Worm (Caenorhabditis elegans): Measurements from ENCODE around the gene D2023.3.

Gene D2023.3

ce11 chrV:11779310-11779709 lies 32.5 kb downstream of the D2023.3 start:
- no peak for TF ChIP-seq ama-1 (optimal IDR thresholded peaks at IDR 0.05)
- no peak for TF ChIP-seq tbx-11 (GFP tag; IDR thresholded peaks at IDR 0.05)

DNA sequence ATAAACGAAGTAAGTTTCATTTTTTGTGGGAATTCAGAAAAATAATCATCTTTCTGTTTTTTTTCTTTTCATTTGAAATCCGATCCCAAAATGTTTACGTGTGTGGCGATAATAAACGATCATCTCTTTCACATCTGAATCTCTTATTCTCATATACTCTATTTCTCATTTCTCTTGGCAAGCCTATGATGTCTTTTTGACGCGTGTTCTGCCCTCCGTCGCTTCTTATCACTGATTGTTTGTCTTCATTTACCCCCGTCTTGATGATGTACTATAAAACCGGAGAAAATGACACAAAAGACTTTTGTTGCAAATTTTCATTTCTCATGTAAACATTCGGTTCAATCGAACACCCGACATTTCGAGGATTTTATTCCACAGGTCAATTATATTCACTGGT lies 34.0 kb downstream of the D2023.3 start:
- TF ChIP-seq tbx-37 (GFP tag; conservative IDR thresholded peaks at IDR 0.05) (no peak), ceh-13 (GFP tag; optimal IDR thresholded peaks at IDR 0.05) (no peak), sea-1 (GFP tag; conservative IDR thresholded peaks at IDR 0.05) (no peak), B0310.2 (tag; optimal IDR thresholded peaks at IDR 0.05) (no peak), aly-1 (tag; optimal IDR thresholded peaks at IDR 0.05) (no peak), scrt-1 (GFP tag; IDR thresholded peaks at IDR 0.05) (no peak), ceh-36 (tag; optimal IDR thresholded peaks at IDR 0.05) (no peak), ets-7 (tag; optimal IDR thresholded peaks at IDR 0.05) (no peak), ama-1 (optimal IDR thresholded peaks at IDR 0.05) (no peak), hmg-4 (GFP tag; optimal IDR thresholded peaks at IDR 0.05) (no peak), flt-1 (GFP tag; IDR thresholded peaks at IDR 0.05) (no peak), hmbx-1 (tag; optimal IDR thresholded peaks at IDR 0.05) (no peak), pes-1 (GFP tag; IDR thresholded peaks at IDR 0.05) (no peak), hnd-1 (tag; optimal IDR thresholded peaks at IDR 0.05) (no peak), F13C5.2 (tag; optimal IDR thresholded peaks at IDR 0.05) (no peak), tbx-11 (GFP tag; IDR thresholded peaks at IDR 0.05) (no peak), tra-4 (tag; optimal IDR thresholded peaks at IDR 0.05) (no peak)

- TF ChIP-seq B0310.2 (tag; optimal IDR thresholded peaks at IDR 0.05) (no peak), aly-1 (tag; optimal IDR thresholded peaks at IDR 0.05) (no peak), tbx-37 (GFP tag; conservative IDR thresholded peaks at IDR 0.05) (no peak), sea-1 (GFP tag; conservative IDR thresholded peaks at IDR 0.05) (no peak), pes-1 (GFP tag; IDR thresholded peaks at IDR 0.05) (no peak), hnd-1 (tag; optimal IDR thresholded peaks at IDR 0.05) (no peak), scrt-1 (GFP tag; IDR thresholded peaks at IDR 0.05) (no peak), hmbx-1 (tag; optimal IDR thresholded peaks at IDR 0.05) (no peak), F13C5.2 (tag; optimal IDR thresholded peaks at IDR 0.05) (no peak), ets-7 (tag; optimal IDR thresholded peaks at IDR 0.05) (no peak)
These were observed 35.3 kb downstream of the D2023.3 start, which contains the start of gene F55A11.6 for ce11 chrV:11776538-11776937. Gene F55A11.6 (plus strand): TSS chrV:11776838.

- no peak for TF ChIP-seq hnd-1 (tag; optimal IDR thresholded peaks at IDR 0.05)
- no peak for TF ChIP-seq flt-1 (GFP tag; IDR thresholded peaks at IDR 0.05)
- no peak for TF ChIP-seq hmg-4 (GFP tag; optimal IDR thresholded peaks at IDR 0.05)
- TF ChIP-seq pes-1 (GFP tag; IDR thresholded peaks at IDR 0.05): no peak
- no peak for TF ChIP-seq ama-1 (optimal IDR thresholded peaks at IDR 0.05)
- no peak for TF ChIP-seq tbx-11 (GFP tag; IDR thresholded peaks at IDR 0.05)
- no peak for TF ChIP-seq tra-4 (tag; optimal IDR thresholded peaks at IDR 0.05)
- no peak for TF ChIP-seq hmbx-1 (tag; optimal IDR thresholded peaks at IDR 0.05)
These were observed 37.9 kb downstream of the D2023.3 start for ce11 chrV:11773934-11774333.

- TF ChIP-seq ets-7 (tag; optimal IDR thresholded peaks at IDR 0.05): no peak
- TF ChIP-seq tbx-11 (GFP tag; IDR thresholded peaks at IDR 0.05): no peak
- no peak for TF ChIP-seq aly-1 (tag; optimal IDR thresholded peaks at IDR 0.05)
- TF ChIP-seq hmg-4 (GFP tag; optimal IDR thresholded peaks at IDR 0.05): no peak
- TF ChIP-seq pes-1 (GFP tag; IDR thresholded peaks at IDR 0.05): no peak
These were observed 38.4 kb downstream of the D2023.3 start, which contains the start of gene bus-18 for ce11 chrV:11773420-11773819. Gene bus-18 (plus strand): TSS chrV:11773720.

- TF ChIP-seq hmbx-1 (tag; optimal IDR thresholded peaks at IDR 0.05): no peak
- peak; percentile 19 for TF ChIP-seq ama-1 (optimal IDR thresholded peaks at IDR 0.05)
- TF ChIP-seq ceh-36 (tag; optimal IDR thresholded peaks at IDR 0.05): peak; percentile 38
- peak; percentile 45 for TF ChIP-seq aly-1 (tag; optimal IDR thresholded peaks at IDR 0.05)
- TF ChIP-seq ets-7 (tag; optimal IDR thresholded peaks at IDR 0.05): no peak
- no peak for TF ChIP-seq F13C5.2 (tag; optimal IDR thresholded peaks at IDR 0.05)
These were observed 41.7 kb downstream of the D2023.3 start, which contains the start of gene F55A11.4 for ce11 chrV:11770053-11770517. Gene F55A11.4 (plus strand): TSS chrV:11770467.

DNA sequence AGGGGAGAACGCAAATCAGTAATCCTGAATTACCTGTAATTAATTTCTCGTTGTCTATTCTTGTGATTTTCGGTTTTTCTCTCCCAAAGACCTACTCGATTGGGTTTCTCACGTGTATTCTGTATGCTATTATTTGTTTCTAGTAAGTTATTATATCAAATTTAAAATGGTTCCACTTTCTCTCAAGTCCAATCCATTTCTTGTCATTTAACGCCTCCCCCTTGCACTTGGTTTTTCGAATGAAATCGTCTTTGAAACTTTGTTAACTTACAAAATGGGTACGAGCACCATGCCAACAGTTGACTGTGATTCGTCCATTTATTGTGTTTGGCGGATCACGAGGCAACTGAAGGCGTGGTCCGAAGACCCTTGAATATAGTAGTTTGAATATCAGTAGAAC lies 42.2 kb downstream of the D2023.3 start:
- TF ChIP-seq ceh-36 (tag; optimal IDR thresholded peaks at IDR 0.05) (no peak), ceh-13 (GFP tag; optimal IDR thresholded peaks at IDR 0.05) (no peak), ets-7 (tag; optimal IDR thresholded peaks at IDR 0.05) (no peak), F13C5.2 (tag; optimal IDR thresholded peaks at IDR 0.05) (no peak), flt-1 (GFP tag; IDR thresholded peaks at IDR 0.05) (no peak), scrt-1 (GFP tag; IDR thresholded peaks at IDR 0.05) (no peak), B0310.2 (tag; optimal IDR thresholded peaks at IDR 0.05) (no peak), hmbx-1 (tag; optimal IDR thresholded peaks at IDR 0.05) (no peak), tbx-11 (GFP tag; IDR thresholded peaks at IDR 0.05) (no peak), tbx-37 (GFP tag; conservative IDR thresholded peaks at IDR 0.05) (no peak), tra-4 (tag; optimal IDR thresholded peaks at IDR 0.05) (no peak), hmg-4 (GFP tag; optimal IDR thresholded peaks at IDR 0.05) (no peak)

DNA sequence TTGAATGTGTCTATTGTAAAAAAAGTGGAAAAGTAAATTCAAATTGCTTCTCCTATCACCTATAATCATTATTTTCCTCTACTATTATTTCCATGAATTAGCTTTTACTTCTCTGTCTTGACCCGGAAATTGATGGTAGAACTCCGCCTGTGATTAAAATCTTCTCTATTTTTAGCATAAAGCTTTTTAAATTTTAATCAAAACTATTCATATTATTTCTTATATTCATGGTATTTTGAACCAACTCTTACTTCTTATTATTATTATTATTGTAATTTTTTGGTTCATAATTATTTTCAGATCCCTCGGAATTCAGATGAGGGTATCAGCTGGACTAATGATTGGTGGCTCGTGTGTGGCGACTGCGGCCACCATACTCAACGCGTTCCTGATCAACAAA lies 44.8 kb downstream of the D2023.3 start, which contains the start of gene sel-11:
TSS of gene sel-11 (plus strand) at position 301 of the 400 bp plus-strand sequence.
- no peak for TF ChIP-seq scrt-1 (GFP tag; IDR thresholded peaks at IDR 0.05)

- TF ChIP-seq F13C5.2 (tag; optimal IDR thresholded peaks at IDR 0.05): peak; percentile 64
- no peak for TF ChIP-seq tra-4 (tag; optimal IDR thresholded peaks at IDR 0.05)
These were observed 47.4 kb downstream of the D2023.3 start, which contains the start of the genes F55A11.1 and syx-5 for ce11 chrV:11764373-11764954. Gene F55A11.1 (minus strand): TSS chrV:11764385. Gene syx-5 (plus strand): TSS chrV:11764904.
